Fruit fly (Drosophila melanogaster) whole organism, adult: ENCODE measurements around the gene Rab3-GAP.

Source experiments
- CG5204 ChIP-seq: fragments of 200-800 bp; sonication (Bioruptor generic); optimal IDR thresholded peaks from 2 replicates; lab custom pipeline; 2016; ENCODE audit warnings: missing biosample characterization, missing genetic modification characterization
- Clk ChIP-seq: fragments of 200-800 bp; sonication (Bioruptor generic); optimal IDR thresholded peaks from 2 replicates; lab custom pipeline; 2017; ENCODE audit warnings: missing biosample characterization, missing genetic modification characterization
- Mnt ChIP-seq: fragments of 200-800 bp; sonication (Bioruptor generic); optimal IDR thresholded peaks from 2 replicates; lab custom pipeline; 2016; ENCODE audit warnings: missing biosample characterization, mild to moderate bottlenecking, missing genetic modification characterization
- cnc ChIP-seq, 2 experiments: fragments of >200 bp; optimal IDR thresholded peaks; 2 replicates each; lab custom pipeline; 2017
- kay ChIP-seq: fragments of 200-800 bp; sonication (Bioruptor generic); peaks from one replicate; lab custom pipeline; 2016; ENCODE audit warnings: missing biosample characterization, missing genetic modification characterization, borderline replicate concordance
- ovo ChIP-seq: fragments of 200-800 bp; sonication (Bioruptor generic); optimal IDR thresholded peaks from 2 replicates; lab custom pipeline; 2016; ENCODE audit warnings: missing biosample characterization, missing genetic modification characterization
- pad ChIP-seq: fragments of 200-800 bp; sonication (Bioruptor generic); optimal IDR thresholded peaks from 3 replicates; lab custom pipeline; 2017; ENCODE audit warnings: missing biosample characterization, missing genetic modification characterization, mild to moderate bottlenecking, moderate library complexity, missing genetic modification reagents
- toe ChIP-seq: fragments of 200-800 bp; sonication (Bioruptor generic); optimal IDR thresholded peaks from 2 replicates; lab custom pipeline; 2016; ENCODE audit warnings: missing biosample characterization, missing genetic modification characterization

- TF ChIP-seq Mnt (GFP tag; lab: Kevin White, UChicago) (peak; percentile 6), pad (GFP tag; lab: Kevin White, UChicago) (no peak), Clk (GFP tag; lab: Kevin White, UChicago) (no peak), ovo (GFP tag; lab: Kevin White, UChicago) (no peak), toe (GFP tag; lab: Kevin White, UChicago) (no peak), kay (GFP tag; lab: Kevin White, UChicago) (peak; percentile 96), cnc (optimal IDR thresholded peaks at IDR 0.05; lab: Kevin White, UChicago) (no peak), CG5204 (GFP tag; lab: Kevin White, UChicago) (no peak)
These were observed 44.1 kb upstream of the Rab3-GAP start for dm6 chr2L:12107087-12107486.
